Fruit fly (Drosophila melanogaster) whole organism, embryonic: ENCODE results near the gene CG17777.

Source experiments
- BtbVII ChIP-seq: fragments of 200-800 bp; sonication (Bioruptor generic); optimal IDR thresholded peaks from 3 replicates; lab custom pipeline; 2017; ENCODE audit warnings: missing biosample characterization, mild to moderate bottlenecking, missing genetic modification characterization
- CG10147 ChIP-seq: fragments of 200-800 bp; sonication (Bioruptor generic); optimal IDR thresholded peaks from 2 replicates; lab custom pipeline; 2019; ENCODE audit warnings: missing biosample characterization, mild to moderate bottlenecking, missing genetic modification characterization, moderate library complexity
- CG10431 ChIP-seq: fragments of 200-800 bp; sonication (Bioruptor generic); optimal IDR thresholded peaks from 3 replicates; lab custom pipeline; 2018; ENCODE audit warnings: missing biosample characterization, mild to moderate bottlenecking, missing genetic modification characterization
- CG10979 ChIP-seq: fragments of 200-800 bp; sonication (Bioruptor generic); optimal IDR thresholded peaks from 2 replicates; lab custom pipeline; 2018; ENCODE audit warnings: missing biosample characterization, mild to moderate bottlenecking, missing genetic modification characterization, moderate library complexity
- CG13894 ChIP-seq: fragments of 200-800 bp; sonication (Bioruptor generic); optimal IDR thresholded peaks from 3 replicates; lab custom pipeline; 2018; ENCODE audit warnings: missing biosample characterization, mild to moderate bottlenecking, missing genetic modification characterization, moderate library complexity
- CG1603 ChIP-seq: fragments of 200-800 bp; sonication (Bioruptor generic); optimal IDR thresholded peaks from 2 replicates; lab custom pipeline; 2019; ENCODE audit warnings: missing biosample characterization, mild to moderate bottlenecking, missing genetic modification characterization, moderate library complexity
- CG2120 ChIP-seq: fragments of 200-800 bp; sonication (Bioruptor generic); optimal IDR thresholded peaks from 3 replicates; lab custom pipeline; 2016; ENCODE audit warnings: missing biosample characterization, missing genetic modification characterization
- CG32532 ChIP-seq: fragments of 200-800 bp; sonication (Bioruptor generic); IDR thresholded peaks from 2 replicates; pipeline ENCODE4 v1.3.6; 2022; ENCODE audit warnings: missing biosample characterization, missing genetic modification characterization
- CG34376 ChIP-seq: fragments of 200-800 bp; sonication (Bioruptor generic); optimal IDR thresholded peaks from 2 replicates; lab custom pipeline; 2018; ENCODE audit warnings: missing biosample characterization, mild to moderate bottlenecking, missing genetic modification characterization
- CG42726 ChIP-seq: fragments of 200-800 bp; sonication (Bioruptor generic); IDR thresholded peaks from 2 replicates; pipeline ENCODE4 v1.3.6; 2022; ENCODE audit warnings: missing biosample characterization, missing genetic modification characterization; ENCODE audit not compliant: partially characterized antibody
- CG4424 ChIP-seq: fragments of 200-800 bp; sonication (Bioruptor generic); optimal IDR thresholded peaks from 3 replicates; lab custom pipeline; 2016; ENCODE audit warnings: missing biosample characterization, missing genetic modification characterization
- CG4820 ChIP-seq: fragments of 200-800 bp; sonication (Bioruptor generic); optimal IDR thresholded peaks from 3 replicates; lab custom pipeline; 2016; ENCODE audit warnings: missing biosample characterization, missing genetic modification characterization
- CG4854 ChIP-seq: fragments of 200-800 bp; sonication (Bioruptor generic); optimal IDR thresholded peaks from 2 replicates; lab custom pipeline; 2016; ENCODE audit warnings: missing biosample characterization, missing genetic modification characterization, inconsistent platforms
- CG7786 ChIP-seq: fragments of 200-800 bp; sonication (Bioruptor generic); optimal IDR thresholded peaks from 2 replicates; lab custom pipeline; 2016; ENCODE audit warnings: missing biosample characterization, missing genetic modification characterization
- CG8388 ChIP-seq: fragments of 200-800 bp; sonication (Bioruptor generic); optimal IDR thresholded peaks from 2 replicates; lab custom pipeline; 2019; ENCODE audit warnings: missing biosample characterization, mild to moderate bottlenecking, missing genetic modification characterization, moderate library complexity
- CG8478 ChIP-seq: fragments of >200 bp; optimal IDR thresholded peaks from 2 replicates; lab custom pipeline; 2018
- CG9215 ChIP-seq: fragments of 200-800 bp; sonication (Bioruptor generic); IDR thresholded peaks from 2 replicates; pipeline ENCODE4 v1.3.6; 2022; ENCODE audit warnings: missing biosample characterization, missing genetic modification characterization
- Dp ChIP-seq: fragments of 200-800 bp; sonication (Bioruptor generic); optimal IDR thresholded peaks from 2 replicates; lab custom pipeline; 2018; ENCODE audit warnings: missing biosample characterization, mild to moderate bottlenecking, missing genetic modification characterization, moderate library complexity
- E2f1 ChIP-seq: fragments of 200-800 bp; sonication (Bioruptor generic); IDR thresholded peaks from 2 replicates; pipeline ENCODE4 v1.3.6; 2022; ENCODE audit warnings: missing biosample characterization, missing genetic modification characterization
- E2f2 ChIP-seq: fragments of 200-800 bp; sonication (Bioruptor generic); IDR thresholded peaks from 2 replicates; pipeline ENCODE4 v1.3.6; 2022; ENCODE audit warnings: missing biosample characterization, missing genetic modification characterization
- Eip74EF ChIP-seq, 2 experiments: fragments of 200-800 bp in 1 of 2; fragments of >200 bp in 1 of 2; sonication (Bioruptor generic) in 1 of 2; optimal IDR thresholded peaks; 2 replicates each; lab custom pipeline; 2017 to 2019; ENCODE audit warnings: missing biosample characterization in 2 of 2, missing genetic modification characterization in 2 of 2, mild to moderate bottlenecking in 1 of 2, moderate library complexity in 1 of 2
- Hr3 ChIP-seq: fragments of 200-800 bp; sonication (Bioruptor generic); optimal IDR thresholded peaks from 3 replicates; lab custom pipeline; 2016; ENCODE audit warnings: missing biosample characterization, missing genetic modification characterization
- MBD-R2 ChIP-seq: fragments of 200-800 bp; sonication (Bioruptor generic); IDR thresholded peaks from 2 replicates; pipeline ENCODE4 v1.3.6; 2022; ENCODE audit warnings: missing biosample characterization, missing genetic modification characterization
- Med ChIP-seq: fragments of 200-800 bp; sonication (Bioruptor generic); peaks from one replicate; lab custom pipeline; 2016; ENCODE audit warnings: missing biosample characterization, missing genetic modification characterization, mild to moderate bottlenecking, inconsistent platforms, moderate library complexity
- Myb ChIP-seq: fragments of 200-800 bp; sonication (Bioruptor generic); optimal IDR thresholded peaks from 2 replicates; lab custom pipeline; 2016; ENCODE audit warnings: missing biosample characterization, missing genetic modification characterization
- NK7.1 ChIP-seq: fragments of 200-800 bp; sonication (Bioruptor generic); optimal IDR thresholded peaks from 3 replicates; lab custom pipeline; 2016; ENCODE audit warnings: missing biosample characterization, missing genetic modification characterization
- NfI ChIP-seq: fragments of 200-800 bp; sonication (Bioruptor generic); optimal IDR thresholded peaks from 3 replicates; lab custom pipeline; 2018; ENCODE audit warnings: missing biosample characterization, mild to moderate bottlenecking, missing genetic modification characterization, moderate library complexity
- Oaz ChIP-seq: fragments of 200-800 bp; sonication (Bioruptor generic); IDR thresholded peaks from 2 replicates; pipeline ENCODE4 v1.3.6; 2022; ENCODE audit warnings: missing biosample characterization, missing genetic modification characterization
- Side ChIP-seq: fragments of 200-800 bp; sonication (Bioruptor generic); optimal IDR thresholded peaks from 2 replicates; lab custom pipeline; 2016; ENCODE audit warnings: missing biosample characterization, missing genetic modification characterization
- Sin3A ChIP-seq: fragments of >200 bp; optimal IDR thresholded peaks from 2 replicates; lab custom pipeline; 2018
- Sry-β ChIP-seq: fragments of 200-800 bp; sonication (Bioruptor generic); optimal IDR thresholded peaks from 2 replicates; lab custom pipeline; 2018; ENCODE audit warnings: missing biosample characterization, mild to moderate bottlenecking, missing genetic modification characterization, moderate library complexity
- ap ChIP-seq: fragments of 200-800 bp; sonication (Bioruptor generic); IDR thresholded peaks from 2 replicates; pipeline ENCODE4 v1.3.6; 2022; ENCODE audit warnings: missing biosample characterization, missing genetic modification characterization
- cato ChIP-seq: fragments of 200-800 bp; sonication (Bioruptor generic); optimal IDR thresholded peaks from 2 replicates; lab custom pipeline; 2016; ENCODE audit warnings: missing biosample characterization, missing genetic modification characterization, borderline replicate concordance
- ci ChIP-seq: fragments of 200-800 bp; sonication (Bioruptor generic); IDR thresholded peaks from 3 replicates; pipeline ENCODE4 v1.3.6; 2022; ENCODE audit warnings: missing biosample characterization, missing genetic modification characterization
- crc ChIP-seq: fragments of 200-800 bp; sonication (Bioruptor generic); optimal IDR thresholded peaks from 2 replicates; lab custom pipeline; 2016; ENCODE audit warnings: missing biosample characterization, missing genetic modification characterization
- grau ChIP-seq: fragments of 200-800 bp; optimal IDR thresholded peaks from 3 replicates; lab custom pipeline; 2019; ENCODE audit warnings: missing biosample characterization, mild to moderate bottlenecking, missing genetic modification characterization, moderate library complexity
- ham ChIP-seq: fragments of 200-800 bp; sonication (Bioruptor generic); IDR thresholded peaks from 2 replicates; pipeline ENCODE4 v1.3.6; 2022; ENCODE audit warnings: missing biosample characterization, missing genetic modification characterization
- hth ChIP-seq: fragments of >200 bp; optimal IDR thresholded peaks from 2 replicates; lab custom pipeline; 2017; ENCODE audit warnings: inconsistent platforms
- ken ChIP-seq: fragments of 200-800 bp; sonication (Bioruptor generic); IDR thresholded peaks from 3 replicates; pipeline ENCODE4 v1.3.6; 2022; ENCODE audit warnings: missing biosample characterization, missing genetic modification characterization
- lilli ChIP-seq: fragments of 200-800 bp; sonication (Bioruptor generic); optimal IDR thresholded peaks from 3 replicates; lab custom pipeline; 2016; ENCODE audit warnings: missing biosample characterization, missing genetic modification characterization
- lov ChIP-seq, 2 experiments: fragments of 200-800 bp in 1 of 2; fragments of >200 bp in 1 of 2; sonication (Bioruptor generic) in 1 of 2; IDR thresholded peaks in 1 of 2; optimal IDR thresholded peaks in 1 of 2; 2 replicates in 1 of 2; 3 replicates in 1 of 2; pipeline versions ENCODE4 v1.3.6 to Lab custom; 2017 to 2022; ENCODE audit warnings: missing biosample characterization in 1 of 2, missing genetic modification characterization in 1 of 2
- mld ChIP-seq: fragments of 200-800 bp; sonication (Bioruptor generic); IDR thresholded peaks from 3 replicates; pipeline ENCODE4 v1.3.6; 2022; ENCODE audit warnings: missing biosample characterization, missing genetic modification characterization; ENCODE audit not compliant: partially characterized antibody
- nerfin-2 ChIP-seq: fragments of 200-800 bp; sonication (Bioruptor generic); IDR thresholded peaks from 2 replicates; pipeline ENCODE4 v1.3.6; 2022; ENCODE audit warnings: missing biosample characterization, missing genetic modification characterization; ENCODE audit not compliant: partially characterized antibody
- pan ChIP-seq, 4 experiments: fragments of >200 bp in 3 of 4; fragments of 200-800 bp in 1 of 4; sonication (Bioruptor generic) in 1 of 4; optimal IDR thresholded peaks in 3 of 4; IDR thresholded peaks in 1 of 4; 2 replicates each; pipeline versions ENCODE4 v1.3.6 to Lab custom; 2017 to 2022; ENCODE audit warnings: missing biosample characterization in 2 of 4, missing genetic modification characterization in 2 of 4, mixed read lengths in 1 of 4
- pros ChIP-seq: fragments of 200-800 bp; sonication (Bioruptor generic); optimal IDR thresholded peaks from 3 replicates; lab custom pipeline; 2019; ENCODE audit warnings: missing biosample characterization, mild to moderate bottlenecking, missing genetic modification characterization, moderate library complexity
- pzg ChIP-seq: fragments of 200-800 bp; sonication (Bioruptor generic); optimal IDR thresholded peaks from 3 replicates; lab custom pipeline; 2018; ENCODE audit warnings: missing biosample characterization, mild to moderate bottlenecking, missing genetic modification characterization, moderate library complexity
- sc ChIP-seq, 3 experiments: fragments of >200 bp in 2 of 3; fragments of 200-800 bp in 1 of 3; sonication (Bioruptor generic) in 1 of 3; optimal IDR thresholded peaks; 2 replicates in 2 of 3; 3 replicates in 1 of 3; lab custom pipeline; 2017; ENCODE audit warnings: mild to moderate bottlenecking in 1 of 3, missing biosample characterization in 1 of 3, missing genetic modification characterization in 1 of 3, missing genetic modification reagents in 1 of 3
- sens ChIP-seq: fragments of 200-800 bp; sonication (Bioruptor generic); peaks from one replicate; lab custom pipeline; 2016; ENCODE audit warnings: missing biosample characterization, missing genetic modification characterization
- stwl ChIP-seq: fragments of 200-800 bp; sonication (Bioruptor generic); optimal IDR thresholded peaks from 3 replicates; lab custom pipeline; 2018; ENCODE audit warnings: missing biosample characterization, mild to moderate bottlenecking, missing genetic modification characterization, moderate library complexity
- tin ChIP-seq: fragments of 200-800 bp; sonication (Bioruptor generic); optimal IDR thresholded peaks from 3 replicates; lab custom pipeline; 2016; ENCODE audit warnings: missing biosample characterization, missing genetic modification characterization
- trem ChIP-seq: fragments of 200-800 bp; optimal IDR thresholded peaks from 3 replicates; lab custom pipeline; 2019; ENCODE audit warnings: missing biosample characterization, mild to moderate bottlenecking, missing genetic modification characterization, moderate library complexity
- zen ChIP-seq: fragments of 200-800 bp; sonication (Bioruptor generic); optimal IDR thresholded peaks from 3 replicates; lab custom pipeline; 2018; ENCODE audit warnings: missing biosample characterization, mild to moderate bottlenecking, missing genetic modification characterization, moderate library complexity

CG17777 gene

DNA sequence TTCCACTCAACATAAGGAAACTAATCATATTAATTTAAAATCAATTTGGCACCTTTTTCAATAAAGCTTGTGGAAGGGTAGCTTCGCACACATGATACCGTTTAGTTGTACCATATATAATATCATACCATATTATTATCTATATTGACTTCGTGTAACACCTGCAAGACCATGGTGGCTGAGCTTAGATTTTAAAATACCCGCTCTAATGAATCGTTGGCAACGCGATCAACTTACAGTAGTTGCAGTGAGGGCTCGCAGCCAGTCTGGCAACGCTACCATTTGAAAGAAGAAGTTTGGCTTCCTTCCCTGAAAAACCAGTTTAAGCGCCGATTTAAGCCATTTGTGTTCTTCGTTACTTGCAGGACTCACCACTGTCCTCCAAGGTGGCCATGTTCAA is 16.2 kb upstream of the CG17777 start (continued):
- TF ChIP-seq CG7786: no peak
- TF ChIP-seq zen (tag; lab: Kevin White, UChicago): no peak
- no peak for TF ChIP-seq Side (GFP tag; lab: Kevin White, UChicago)
- TF ChIP-seq CG2120: no peak
- TF ChIP-seq NK7.1 (GFP tag; lab: Kevin White, UChicago): no peak
- no peak for TF ChIP-seq CG10979 (tag; lab: Kevin White, UChicago)
- TF ChIP-seq BtbVII (GFP tag; lab: Kevin White, UChicago): no peak
- no peak for TF ChIP-seq lilli (GFP tag; lab: Kevin White, UChicago)
- TF ChIP-seq NfI (GFP tag; lab: Kevin White, UChicago): no peak
- no peak for TF ChIP-seq CG4424
- TF ChIP-seq CG8478: no peak
- TF ChIP-seq mld (GFP tag; lab: Robert Waterston, UW): no peak
- TF ChIP-seq Sin3A (lab: Kevin White, UChicago): peak; percentile 75
- TF ChIP-seq grau: no peak
- no peak for TF ChIP-seq CG10147 (GFP tag; lab: Kevin White, UChicago)
- no peak for TF ChIP-seq crc (GFP tag; lab: Kevin White, UChicago)
- TF ChIP-seq Dp: peak; percentile 82
- peak; percentile 70 for TF ChIP-seq CG4854
- TF ChIP-seq ken (GFP tag; lab: Robert Waterston, UW): no peak
- no peak for TF ChIP-seq CG32532 (GFP tag; lab: Robert Waterston, UW)
- no peak for TF ChIP-seq ci (GFP tag; lab: Robert Waterston, UW)
- TF ChIP-seq sens (GFP tag; lab: Kevin White, UChicago): peak; percentile 9
- TF ChIP-seq trem (tag; lab: Kevin White, UChicago): peak; percentile 28
- TF ChIP-seq CG4820: no peak
- TF ChIP-seq sc (optimal IDR thresholded peaks at IDR 0.05; lab: Kevin White, UChicago): no peak
- no peak for TF ChIP-seq sc (GFP tag; optimal IDR thresholded peaks at IDR 0.05; lab: Kevin White, UChicago)
- TF ChIP-seq ap (GFP tag; lab: Robert Waterston, UW): no peak
- TF ChIP-seq E2f2 (GFP tag; lab: Robert Waterston, UW): peak; percentile 90
- TF ChIP-seq ham: no peak
- peak; percentile 51 for TF ChIP-seq pzg (GFP tag; lab: Kevin White, UChicago)
- no peak for TF ChIP-seq CG10431
- TF ChIP-seq Myb (GFP tag; lab: Kevin White, UChicago): peak; percentile 27
- no peak for TF ChIP-seq cato (GFP tag; lab: Kevin White, UChicago)
- TF ChIP-seq CG1603 (tag; lab: Kevin White, UChicago): peak; percentile 11
- no peak for TF ChIP-seq CG8388 (GFP tag; lab: Kevin White, UChicago)
- peak; percentile 24; the same call in 1 of the 2 replicates for TF ChIP-seq MBD-R2
- TF ChIP-seq CG34376 (GFP tag; lab: Kevin White, UChicago): no peak
- TF ChIP-seq stwl (tag; lab: Kevin White, UChicago): no peak
- no peak for TF ChIP-seq CG9215 (GFP tag; lab: Robert Waterston, UW)
- peak; percentile 19 for TF ChIP-seq Med (GFP tag; lab: Kevin White, UChicago)
- no peak for TF ChIP-seq CG13894 (tag; lab: Kevin White, UChicago)

DNA sequence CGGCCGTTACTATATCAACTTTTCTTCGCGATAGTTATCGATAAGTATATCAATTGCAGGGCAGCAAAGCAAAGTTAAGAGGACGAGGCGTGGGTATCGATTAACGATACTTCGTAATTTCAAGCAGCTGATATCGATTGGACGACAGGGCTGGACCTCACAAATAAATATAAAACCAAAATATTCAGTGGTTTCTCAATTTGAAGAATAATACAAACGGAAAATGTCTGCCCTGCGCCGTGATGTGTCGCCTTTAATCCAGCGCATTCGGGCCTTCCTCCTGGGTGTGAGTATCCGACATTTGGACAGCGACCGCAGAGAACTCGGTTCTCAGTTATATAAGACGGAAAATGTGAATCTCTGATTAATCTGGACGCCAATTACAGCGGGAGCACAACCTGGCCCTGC is 14.2 kb upstream of the CG17777 start, which contains the start of gene ND-B14.5A:
TSS of gene ND-B14.5A (plus strand) at position 107 of the 408 bp plus-strand sequence.
- TF ChIP-seq tin (no peak), CG42726 (peak; percentile 83), Eip74EF (GFP tag; optimal IDR thresholded peaks at IDR 0.05; lab: Kevin White, UChicago) (no peak), CG34376 (GFP tag; lab: Kevin White, UChicago) (no peak), Hr3 (no peak), Sry-β (GFP tag; lab: Kevin White, UChicago) (no peak), pros (GFP tag; lab: Kevin White, UChicago) (no peak), Oaz (GFP tag; lab: Robert Waterston, UW) (no peak), hth (lab: Kevin White, UChicago) (no peak), nerfin-2 (GFP tag; lab: Robert Waterston, UW) (peak; percentile 99), pan (optimal IDR thresholded peaks at IDR 0.05; lab: Kevin White, UChicago) (no peak), pan (GFP tag; optimal IDR thresholded peaks at IDR 0.05 in 1 of 2, IDR thresholded peaks at IDR 0.05 in 1 of 2) (no peak), E2f1 (no peak), lov (optimal IDR thresholded peaks at IDR 0.05; lab: Kevin White, UChicago) (no peak), lov (GFP tag; IDR thresholded peaks at IDR 0.05; lab: Robert Waterston, UW) (no peak)
